Fruit fly (Drosophila melanogaster): ENCODE results near the gene CG31189.

CG31189 gene

dm6 chr3R:21069742-21070141, 24.1 kb upstream of the CG31189 start:
- no peak for TF ChIP-seq CG17801 (GFP tag; optimal IDR thresholded peaks at IDR 0.05; ENCODE audit: partially characterized antibody)

- TF ChIP-seq CG17801 (GFP tag; optimal IDR thresholded peaks at IDR 0.05; ENCODE audit: partially characterized antibody): no peak
These were observed 21.9 kb upstream of the CG31189 start for dm6 chr3R:21067543-21067942.

DNA sequence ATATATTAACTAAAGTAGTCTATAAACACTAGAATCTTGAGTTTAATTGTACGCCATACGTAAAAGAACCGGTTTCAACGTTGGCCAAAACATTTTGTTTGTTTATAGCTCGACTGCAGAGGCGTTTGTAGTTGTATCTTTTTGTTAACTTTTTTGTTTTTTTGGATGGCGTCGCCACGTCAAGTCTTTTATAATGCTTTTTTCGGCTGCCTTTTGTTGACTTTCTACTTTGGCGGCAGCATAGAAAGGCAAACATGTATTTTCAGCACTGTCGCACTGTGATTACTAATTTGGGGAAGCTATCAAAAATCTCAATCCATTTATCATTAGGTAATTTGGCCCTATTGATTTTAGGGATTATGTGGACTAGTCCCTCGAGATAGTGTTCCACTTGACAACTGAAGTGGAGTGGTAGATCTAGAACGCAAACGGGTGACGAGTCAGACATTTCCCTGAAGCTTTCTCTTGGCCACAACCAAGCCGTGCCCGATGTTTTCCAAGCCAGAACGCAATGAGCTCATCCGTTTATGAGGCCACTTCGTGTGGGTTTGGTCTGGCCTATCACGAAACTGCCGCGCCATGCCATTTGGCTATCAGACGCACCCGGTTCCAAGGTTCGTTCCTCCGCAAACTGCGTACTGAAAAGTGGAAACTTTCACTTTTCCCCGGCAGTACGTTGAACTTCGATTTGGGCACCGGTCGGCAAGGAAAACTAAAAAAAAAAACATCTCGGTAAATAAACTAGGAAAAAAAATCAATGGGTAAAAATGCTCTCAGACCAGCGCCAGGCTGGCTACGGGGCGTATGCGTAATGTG, 21.0 kb upstream of the CG31189 start:
- TF ChIP-seq CG17801 (GFP tag; optimal IDR thresholded peaks at IDR 0.05; ENCODE audit: partially characterized antibody): no peak

dm6 chr3R:21065696-21066080, 20.0 kb upstream of the CG31189 start:
- no peak for TF ChIP-seq CG17801 (GFP tag; optimal IDR thresholded peaks at IDR 0.05; ENCODE audit: partially characterized antibody)

dm6 chr3R:21065010-21065695, 19.5 kb upstream of the CG31189 start, which contains the start of gene AnxB9:
TSS of gene AnxB9 (plus strand) at chr3R:21065241.
- TF ChIP-seq CG17801 (GFP tag; optimal IDR thresholded peaks at IDR 0.05; ENCODE audit: partially characterized antibody): peak; percentile 66

DNA sequence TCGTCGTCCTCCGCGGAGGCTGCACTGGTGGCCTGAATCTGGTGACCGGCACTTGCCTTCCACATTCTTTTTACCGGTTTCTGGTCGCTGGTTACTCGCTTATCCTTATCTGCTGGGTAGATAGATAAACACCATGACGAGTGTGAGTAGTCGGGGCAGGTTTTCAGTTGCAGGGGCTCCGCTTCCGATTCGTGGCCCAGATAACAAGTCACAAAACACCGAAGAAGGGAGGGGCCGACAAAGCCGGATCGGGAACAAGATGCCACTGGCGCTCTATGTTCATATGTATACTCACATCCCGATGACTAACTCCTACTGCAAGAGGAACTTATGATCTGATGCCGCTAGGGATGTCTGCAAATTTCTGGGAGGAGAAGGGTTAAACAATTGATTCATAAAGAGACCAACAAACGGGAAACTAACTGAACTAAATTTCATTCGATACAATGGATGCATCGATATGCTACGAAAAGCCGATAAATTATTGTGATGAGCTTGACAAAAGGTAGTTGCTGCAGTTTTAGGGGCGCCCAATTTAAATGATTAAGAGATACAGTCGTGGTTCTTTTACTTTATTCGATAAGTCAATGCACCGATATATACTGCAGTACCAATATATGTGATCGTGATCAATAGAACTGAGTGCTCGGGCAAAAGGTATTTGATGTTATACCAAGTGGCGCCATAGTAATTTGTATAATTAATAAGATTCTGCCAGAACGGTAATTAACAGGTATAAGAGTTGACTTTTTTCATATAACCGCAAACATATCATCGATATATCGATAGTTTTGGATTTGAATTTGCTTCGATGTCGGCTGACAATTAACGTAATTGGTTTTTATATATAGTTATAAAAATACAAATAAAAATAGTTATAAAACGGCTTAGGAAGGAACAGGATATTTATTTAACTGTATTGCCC, 18.6 kb upstream of the CG31189 start, which contains the start of gene Cortactin:
Gene Cortactin (minus strand): TSS at position 472 of the 925 bp plus-strand sequence.
- TF ChIP-seq CG17801 (GFP tag; optimal IDR thresholded peaks at IDR 0.05; ENCODE audit: partially characterized antibody): no peak

- TF ChIP-seq CG17801 (GFP tag; optimal IDR thresholded peaks at IDR 0.05; ENCODE audit: partially characterized antibody): no peak
These were observed 17.8 kb upstream of the CG31189 start for dm6 chr3R:21063433-21063832.

DNA sequence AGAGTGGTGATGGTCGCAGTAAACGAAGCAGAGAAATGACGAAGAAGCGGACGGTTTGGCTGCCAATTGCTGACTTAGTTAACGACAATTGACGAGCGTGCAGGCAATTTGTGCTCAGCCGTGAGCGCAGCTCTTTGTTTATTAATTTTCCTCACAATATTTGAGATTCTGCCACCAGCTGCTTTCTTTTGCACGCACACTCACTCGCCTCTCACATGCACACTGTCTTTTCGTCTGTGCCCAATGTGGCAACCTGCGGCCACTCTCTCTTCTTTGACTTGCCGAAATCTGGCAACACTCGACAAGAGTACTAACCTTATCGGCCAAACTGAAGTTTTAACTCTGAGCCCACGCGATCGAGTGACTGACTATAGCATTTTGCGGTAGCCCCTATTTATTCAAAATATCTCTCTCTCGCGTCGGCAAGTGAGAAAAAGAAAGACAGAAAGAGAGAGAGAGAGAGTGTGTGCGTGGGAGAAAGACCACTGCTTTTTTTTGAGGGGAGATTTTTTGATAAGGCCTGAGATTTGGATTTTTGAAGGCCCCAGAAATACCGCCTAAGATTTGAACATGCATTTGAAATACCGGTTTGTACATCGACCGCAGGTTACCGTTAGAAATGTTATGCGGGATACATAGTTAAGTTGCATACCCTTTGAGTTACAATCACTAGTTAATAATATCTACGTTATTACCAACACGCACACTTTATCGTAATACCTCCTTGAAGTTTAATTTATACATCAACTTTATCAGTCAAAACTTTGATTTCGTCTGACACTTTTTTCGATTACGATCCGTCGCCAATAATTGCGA, 15.0 kb upstream of the CG31189 start, which contains the start of gene Mvl:
Gene Mvl (minus strand): TSS at position 371 of the 816 bp plus-strand sequence.
- peak; percentile 12 for TF ChIP-seq CG17801 (GFP tag; optimal IDR thresholded peaks at IDR 0.05; ENCODE audit: partially characterized antibody)

- TF ChIP-seq CG17801 (GFP tag; optimal IDR thresholded peaks at IDR 0.05; ENCODE audit: partially characterized antibody): no peak
These were observed 14.1 kb upstream of the CG31189 start for dm6 chr3R:21059486-21060356.

DNA sequence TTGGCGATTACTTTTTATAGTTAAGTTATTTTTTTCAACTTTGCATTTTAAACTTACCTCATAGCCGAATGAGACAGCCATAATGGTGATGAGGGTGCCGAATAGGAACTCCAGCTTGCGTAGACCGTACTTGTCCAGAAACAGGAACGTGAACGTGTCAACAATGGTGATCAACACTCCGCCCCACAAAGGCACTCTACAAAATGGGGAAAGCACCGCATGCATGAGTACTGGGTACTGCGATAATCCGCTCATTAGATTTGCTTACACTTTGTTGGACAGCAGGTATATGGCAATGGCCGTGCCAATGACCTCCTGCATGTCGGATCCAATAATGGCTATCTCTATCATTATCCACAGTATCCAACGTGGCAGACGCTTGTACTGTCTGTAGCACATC, 11.9 kb upstream of the CG31189 start:
- no peak for TF ChIP-seq CG17801 (GFP tag; optimal IDR thresholded peaks at IDR 0.05; ENCODE audit: partially characterized antibody)

DNA sequence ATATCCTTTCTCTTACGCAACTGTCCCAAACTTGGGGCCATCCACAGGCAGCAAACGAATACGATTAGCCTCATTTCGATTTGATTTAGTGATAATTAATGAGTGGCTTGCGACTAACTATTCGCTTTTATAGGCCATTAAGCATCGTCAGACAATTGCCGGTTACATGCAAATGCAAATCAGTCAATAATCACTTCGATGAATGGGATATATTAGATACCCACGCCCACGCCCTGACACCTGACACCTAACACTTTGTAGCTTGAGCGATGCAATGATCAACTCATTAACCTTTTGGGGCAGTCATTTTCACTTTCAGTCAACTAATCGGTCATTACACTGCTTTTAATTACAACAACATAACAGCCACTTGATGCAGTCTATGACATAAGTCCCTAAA, 5.2 kb upstream of the CG31189 start, which contains the start of gene Jhbp15:
Gene Jhbp15 (minus strand): TSS at position 101 of the 400 bp plus-strand sequence.
- TF ChIP-seq CG17801 (GFP tag; optimal IDR thresholded peaks at IDR 0.05; ENCODE audit: partially characterized antibody): no peak

dm6 chr3R:21048729-21049128, 3.1 kb upstream of the CG31189 start, which contains the start of gene CG7079:
TSS of gene CG7079 (minus strand) at chr3R:21048829.
- no peak for TF ChIP-seq CG17801 (GFP tag; optimal IDR thresholded peaks at IDR 0.05; ENCODE audit: partially characterized antibody)

DNA sequence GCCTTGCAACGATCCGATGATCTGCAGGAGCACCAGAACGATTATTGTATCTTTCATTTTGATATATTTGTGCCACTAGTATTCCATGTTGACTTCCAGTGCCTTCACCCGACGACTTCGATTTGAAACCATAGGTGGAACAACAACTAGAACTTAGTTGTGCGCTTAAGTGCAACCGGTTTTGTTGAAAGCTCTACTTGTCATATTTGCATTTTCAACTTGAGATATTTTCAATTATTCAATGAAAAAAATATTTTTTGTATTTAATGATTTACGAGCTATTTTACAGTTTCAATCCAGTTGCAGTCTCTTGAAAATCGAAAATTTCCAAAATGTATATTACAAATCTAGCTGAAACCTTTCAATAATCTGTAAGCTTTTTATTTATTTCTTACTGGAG, 1.3 kb upstream of the CG31189 start, which contains the start of gene CG31207:
Gene CG31207 (minus strand): TSS at position 101 of the 400 bp plus-strand sequence.
- no peak for TF ChIP-seq CG17801 (GFP tag; optimal IDR thresholded peaks at IDR 0.05; ENCODE audit: partially characterized antibody)

Data from ovary, adult (tissue).